Worm (Caenorhabditis elegans) whole organism, late embryonic: ENCODE results near the gene fox-1.

Experiments used
- T23F11.4 ChIP-seq: fragments of 200-800 bp; sonication (Bioruptor generic); optimal IDR thresholded peaks from 2 replicates; lab custom pipeline; 2018; ENCODE audit warnings: mild to moderate bottlenecking, missing genetic modification characterization, missing compliant biosample characterization
- ceh-2 ChIP-seq: sonication (generic microtip); optimal IDR thresholded peaks from 2 replicates; lab custom pipeline; 2016; ENCODE audit warnings: missing genotype, missing genetic modification characterization, missing compliant biosample characterization
- elt-2 ChIP-seq: sonication (generic microtip); optimal IDR thresholded peaks from 2 replicates; lab custom pipeline; 2016; ENCODE audit warnings: missing genetic modification reagents, missing genetic modification characterization, missing compliant biosample characterization
- lim-6 ChIP-seq: sonication (generic microtip); optimal IDR thresholded peaks from 2 replicates; lab custom pipeline; 2016; ENCODE audit warnings: missing genetic modification characterization, missing compliant biosample characterization
- nhr-11 ChIP-seq: fragments of 150-350 bp; optimal IDR thresholded peaks from 2 replicates; lab custom pipeline; 2014; ENCODE audit warnings: missing biosample characterization, missing genetic modification characterization
- ztf-16 ChIP-seq: sonication (generic microtip); optimal IDR thresholded peaks from 2 replicates; lab custom pipeline; 2017; ENCODE audit warnings: missing genetic modification characterization, missing compliant biosample characterization

- TF ChIP-seq ceh-2 (no peak), elt-2 (tag; lab: Kevin White, UChicago) (no peak), ztf-16 (tag; lab: Kevin White, UChicago) (no peak), lim-6 (no peak), nhr-11 (no peak), T23F11.4 (GFP tag; lab: Kevin White, UChicago) (no peak)
Observed at ce11 chrX:2413277-2413676, 46.4 kb downstream of the fox-1 start, which contains the start of gene hlh-15.
